Worm (Caenorhabditis elegans): Measurements from ENCODE around the gene asp-12.

DNA sequence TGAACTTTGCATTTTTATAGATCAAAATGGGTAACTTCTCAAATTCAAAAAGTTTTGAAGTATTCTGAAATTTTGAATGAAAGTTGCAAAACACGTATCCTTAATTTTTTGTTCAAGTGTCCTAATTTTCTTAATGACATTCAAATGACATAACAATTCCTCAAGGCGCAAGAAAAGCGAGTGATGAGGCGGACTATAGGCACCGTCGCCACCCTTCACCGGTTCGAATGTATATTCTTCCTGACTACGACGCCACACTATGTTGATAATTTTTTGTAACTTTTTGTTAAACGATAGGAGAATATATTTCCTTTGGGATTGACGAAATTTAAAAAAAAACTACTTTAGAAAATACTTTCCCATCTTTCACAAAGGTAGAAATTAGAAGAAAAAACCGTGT, 12.6 kb downstream of the asp-12 start:
- TF ChIP-seq dao-5 (tag; optimal IDR thresholded peaks at IDR 0.05) = no peak
- TF ChIP-seq W03F9.2 (tag; optimal IDR thresholded peaks at IDR 0.05) = no peak

All from whole organism, L4/young adult.